Worm (Caenorhabditis elegans) whole organism, young adult: ENCODE results near the gene ephx-1.
"Not testable (repeated sequence)": the region's sequence is repeated elsewhere in the genome, so short reads cannot be mapped to it uniquely, and the experiment has no call there.

Experiments
- B0261.1 ChIP-seq: sonication (generic microtip); optimal IDR thresholded peaks from 2 replicates; lab custom pipeline; 2016; ENCODE audit warnings: mild to moderate bottlenecking, missing genetic modification characterization, moderate library complexity, missing compliant biosample characterization
- D2030.7 ChIP-seq: fragments of 200-800 bp; sonication (Bioruptor generic); IDR thresholded peaks from 2 replicates; pipeline ENCODE4 v1.3.6; 2022; ENCODE audit warnings: missing genetic modification reagents, missing genetic modification characterization, missing compliant biosample characterization
- F33H1.4 ChIP-seq: fragments of 200-800 bp; sonication (Bioruptor generic); IDR thresholded peaks from 2 replicates; pipeline ENCODE4 v1.3.6; 2022; ENCODE audit warnings: missing genetic modification reagents, missing genetic modification characterization, missing compliant biosample characterization
- F37B4.10 ChIP-seq: fragments of 200-800 bp; sonication (Bioruptor generic); IDR thresholded peaks from 2 replicates; pipeline ENCODE4 v1.3.6; 2022; ENCODE audit warnings: missing genetic modification characterization, missing compliant biosample characterization
- T26A5.8 ChIP-seq: sonication (generic microtip); optimal IDR thresholded peaks from 2 replicates; lab custom pipeline; 2016; ENCODE audit warnings: missing genetic modification characterization, missing compliant biosample characterization
- Y53G8AR.9 ChIP-seq: fragments of 200-800 bp; sonication (Bioruptor generic); conservative IDR thresholded peaks from 2 replicates; pipeline ENCODE4 v1.3.6; 2022; ENCODE audit warnings: missing genetic modification reagents, missing genetic modification characterization, missing compliant biosample characterization
- ama-1 ChIP-seq, 3 experiments: fragments of 150-350 bp in 1 of 3; sonication (generic microtip) in 2 of 3; optimal IDR thresholded peaks; 2 replicates each; lab custom pipeline; 2014 to 2018; ENCODE audit warnings: missing biosample characterization in 2 of 3, missing genetic modification characterization in 2 of 3, missing genetic modification reagents in 2 of 3
- aptf-3 ChIP-seq: fragments of 200-800 bp; sonication (Bioruptor generic); IDR thresholded peaks from 2 replicates; pipeline ENCODE4 v1.3.6; 2022; ENCODE audit warnings: missing genetic modification characterization, missing compliant biosample characterization
- attf-5 ChIP-seq: fragments of 200-800 bp; sonication (Bioruptor generic); optimal IDR thresholded peaks from 2 replicates; lab custom pipeline; 2018; ENCODE audit warnings: mild to moderate bottlenecking, missing genetic modification characterization, missing compliant biosample characterization
- ceh-58 ChIP-seq: fragments of 200-800 bp; sonication (Bioruptor generic); IDR thresholded peaks from 2 replicates; pipeline ENCODE4 v1.3.6; 2022; ENCODE audit warnings: missing genetic modification characterization, missing compliant biosample characterization
- hmg-1.2 ChIP-seq: fragments of 200-800 bp; sonication (Bioruptor generic); IDR thresholded peaks from 2 replicates; pipeline ENCODE4 v1.3.6; 2022; ENCODE audit warnings: missing genetic modification reagents, missing genetic modification characterization, missing compliant biosample characterization
- lin-26 ChIP-seq: fragments of 200-800 bp; sonication (Bioruptor generic); IDR thresholded peaks from 2 replicates; pipeline ENCODE4 v1.3.6; 2022; ENCODE audit warnings: missing genetic modification reagents, missing genetic modification characterization, missing compliant biosample characterization
- lir-1 ChIP-seq: fragments of 200-800 bp; sonication (Bioruptor generic); conservative IDR thresholded peaks from 2 replicates; pipeline ENCODE4 v1.3.6; 2022; ENCODE audit warnings: missing genetic modification reagents, missing genetic modification characterization, missing compliant biosample characterization
- mcd-1 ChIP-seq: fragments of 200-800 bp; sonication (Bioruptor generic); IDR thresholded peaks from 2 replicates; pipeline ENCODE4 v1.3.6; 2022; ENCODE audit warnings: missing genetic modification reagents, missing genetic modification characterization, missing compliant biosample characterization
- pbrm-1 ChIP-seq: fragments of 200-800 bp; sonication (Bioruptor generic); IDR thresholded peaks from 2 replicates; pipeline ENCODE4 v1.3.6; 2022; ENCODE audit warnings: missing genetic modification reagents, missing genetic modification characterization, missing compliant biosample characterization
- rcor-1 ChIP-seq: fragments of 200-800 bp; sonication (Bioruptor generic); IDR thresholded peaks from 2 replicates; pipeline ENCODE4 v1.3.6; 2022; ENCODE audit warnings: missing genetic modification reagents, missing genetic modification characterization, missing compliant biosample characterization
- rec-8 ChIP-seq, 2 experiments: sonication (generic microtip); optimal IDR thresholded peaks; 2 replicates each; lab custom pipeline; 2016; ENCODE audit warnings: mild to moderate bottlenecking in 2 of 2, missing genetic modification characterization in 2 of 2, missing genetic modification reagents in 2 of 2, missing genotype in 2 of 2, missing biosample characterization in 1 of 2, missing compliant biosample characterization in 1 of 2, moderate library complexity in 1 of 2
- repo-1 ChIP-seq: sonication (generic microtip); optimal IDR thresholded peaks from 2 replicates; lab custom pipeline; 2017; ENCODE audit warnings: mild to moderate bottlenecking, missing genetic modification characterization, missing compliant biosample characterization
- rpc-1 ChIP-seq, 2 experiments: fragments of 150-350 bp in 1 of 2; sonication (generic microtip) in 1 of 2; optimal IDR thresholded peaks; 2 replicates each; lab custom pipeline; 2014 to 2018; ENCODE audit warnings: missing biosample characterization in 1 of 2, missing genetic modification characterization in 1 of 2, missing genetic modification reagents in 1 of 2, missing genotype in 1 of 2
- sptf-2 ChIP-seq: fragments of 200-800 bp; sonication (Bioruptor generic); optimal IDR thresholded peaks from 2 replicates; lab custom pipeline; 2018; ENCODE audit warnings: mild to moderate bottlenecking, missing genetic modification characterization, missing compliant biosample characterization
- tbp1 ChIP-seq: fragments of 200-800 bp; sonication (Bioruptor generic); optimal IDR thresholded peaks from 2 replicates; lab custom pipeline; 2018; ENCODE audit warnings: mild to moderate bottlenecking, missing genetic modification characterization, missing compliant biosample characterization

ephx-1 gene

ce11 chrII:4051196-4051595, 46.5 kb downstream of the ephx-1 start:
- TF ChIP-seq lin-26 (GFP tag; lab: Robert Waterston, UW) (peak; percentile 23; the same call in 1 of the 2 replicates), B0261.1 (peak; percentile 50), rpc-1 (tag; optimal IDR thresholded peaks at IDR 0.05; lab: Kevin White, UChicago) (peak; percentile 55), tbp1 (GFP tag; lab: Kevin White, UChicago) (peak; percentile 75)
- not testable (repeated sequence) for TF ChIP-seq rpc-1 (optimal IDR thresholded peaks at IDR 0.05; lab: Kevin White, UChicago)

ce11 chrII:4062477-4062876, 57.8 kb downstream of the ephx-1 start, which contains the start of gene gadr-4:
Gene gadr-4 (minus strand): TSS chrII:4062577.
- no peak for TF ChIP-seq ama-1 (optimal IDR thresholded peaks at IDR 0.05; lab: Kevin White, UChicago)
- no peak for TF ChIP-seq ama-1 (GFP tag; optimal IDR thresholded peaks at IDR 0.05; lab: Kevin White, UChicago)
- no peak for TF ChIP-seq F37B4.10
- no peak for TF ChIP-seq T26A5.8 (tag; lab: Kevin White, UChicago)
- TF ChIP-seq rec-8 (tag; optimal IDR thresholded peaks at IDR 0.05; lab: Kevin White, UChicago) = no peak
- TF ChIP-seq D2030.7 (GFP tag; lab: Robert Waterston, UW) = no peak
- no peak for TF ChIP-seq sptf-2 (GFP tag; lab: Kevin White, UChicago)
- TF ChIP-seq lir-1 (GFP tag; lab: Robert Waterston, UW) = no peak
- TF ChIP-seq F33H1.4 = no peak
- TF ChIP-seq, all 124 proteins: peak for 0

ce11 chrII:4063997-4064396, 59.3 kb downstream of the ephx-1 start, which contains the start of gene fbxb-118:
Gene fbxb-118 (minus strand): TSS chrII:4064097.
- TF ChIP-seq mcd-1 (no peak), hmg-1.2 (GFP tag; lab: Robert Waterston, UW) (no peak), repo-1 (tag; lab: Kevin White, UChicago) (no peak), aptf-3 (GFP tag; lab: Robert Waterston, UW) (no peak), ceh-58 (GFP tag; lab: Robert Waterston, UW) (no peak), sptf-2 (GFP tag; lab: Kevin White, UChicago) (no peak), attf-5 (GFP tag; lab: Kevin White, UChicago) (no peak), rcor-1 (GFP tag; lab: Robert Waterston, UW) (no peak), Y53G8AR.9 (GFP tag; lab: Robert Waterston, UW) (no peak), pbrm-1 (GFP tag; lab: Robert Waterston, UW) (no peak)
